Worm (Caenorhabditis elegans): ENCODE measurements around the gene hpo-34.

The hpo-34 gene

ce11 chrX:11546445-11547275, 27.8 kb upstream of the hpo-34 start, which contains the start of gene selt-1.1:
TSS of gene selt-1.1 (minus strand) at chrX:11546495.
- TF ChIP-seq nhr-11 (tag; optimal IDR thresholded peaks at IDR 0.05) (no peak), ceh-2 (tag; optimal IDR thresholded peaks at IDR 0.05) (peak; percentile 5), rnt-1 (tag; optimal IDR thresholded peaks at IDR 0.05) (peak; percentile 43), ceh-9 (tag; optimal IDR thresholded peaks at IDR 0.05) (no peak), ets-4 (tag; optimal IDR thresholded peaks at IDR 0.05) (no peak), hlh-8 (tag; optimal IDR thresholded peaks at IDR 0.05) (no peak), ttx-3 (tag; optimal IDR thresholded peaks at IDR 0.05) (no peak), unc-55 (GFP tag; optimal IDR thresholded peaks at IDR 0.05) (peak; percentile 45), mec-3 (tag; optimal IDR thresholded peaks at IDR 0.05; ENCODE audit: borderline replicate concordance) (no peak), sox-4 (tag; optimal IDR thresholded peaks at IDR 0.05) (no peak), ceh-30 (tag; optimal IDR thresholded peaks at IDR 0.05) (no peak), K09A11.1 (tag; optimal IDR thresholded peaks at IDR 0.05; ENCODE audit: insufficient read depth) (no peak), odd-2 (tag; optimal IDR thresholded peaks at IDR 0.05) (no peak), elt-2 (tag; optimal IDR thresholded peaks at IDR 0.05) (peak; percentile 51), ceh-34 (tag; optimal IDR thresholded peaks at IDR 0.05) (peak; percentile 49), ceh-19 (GFP tag; optimal IDR thresholded peaks at IDR 0.05) (no peak), fkh-10 (GFP tag; optimal IDR thresholded peaks at IDR 0.05) (no peak), pros-1 (tag; optimal IDR thresholded peaks at IDR 0.05) (no peak), hlh-6 (tag; optimal IDR thresholded peaks at IDR 0.05) (no peak), T23F11.4 (GFP tag; optimal IDR thresholded peaks at IDR 0.05) (no peak), F13H6.1 (tag; optimal IDR thresholded peaks at IDR 0.05) (no peak), che-1 (tag; optimal IDR thresholded peaks at IDR 0.05) (no peak), Y22D7AL.16 (tag; optimal IDR thresholded peaks at IDR 0.05) (no peak), pax-1 (tag; optimal IDR thresholded peaks at IDR 0.05) (no peak), fkh-6 (tag; optimal IDR thresholded peaks at IDR 0.05) (no peak), ceh-31 (tag; optimal IDR thresholded peaks at IDR 0.05) (peak; percentile 85), tbx-2 (tag; optimal IDR thresholded peaks at IDR 0.05) (peak; percentile 67), K02D7.2 (tag; optimal IDR thresholded peaks at IDR 0.05) (no peak), unc-3 (GFP tag; conservative IDR thresholded peaks at IDR 0.05) (no peak), unc-3 (tag; optimal IDR thresholded peaks at IDR 0.05) (no peak), ceh-24 (tag; optimal IDR thresholded peaks at IDR 0.05) (no peak), ahr-1 (tag; optimal IDR thresholded peaks at IDR 0.05) (no peak), hlh-30 (tag; optimal IDR thresholded peaks at IDR 0.05; ENCODE audit: insufficient read depth) (peak; percentile 24), nfya-1 (tag; optimal IDR thresholded peaks at IDR 0.05) (peak; percentile 57), sdc-2 (tag; optimal IDR thresholded peaks at IDR 0.05) (no peak), ceh-18 (tag; optimal IDR thresholded peaks at IDR 0.05) (peak; percentile 13), unc-42 (tag; optimal IDR thresholded peaks at IDR 0.05) (no peak), gmeb-2 (tag; optimal IDR thresholded peaks at IDR 0.05) (no peak), ztf-16 (tag; optimal IDR thresholded peaks at IDR 0.05) (no peak), npax-4 (tag; optimal IDR thresholded peaks at IDR 0.05) (no peak), madf-2 (tag; optimal IDR thresholded peaks at IDR 0.05) (peak; percentile 13), fax-1 (tag; optimal IDR thresholded peaks at IDR 0.05) (peak; percentile 32), hlh-13 (GFP tag; optimal IDR thresholded peaks at IDR 0.05) (no peak), eyg-1 (tag; optimal IDR thresholded peaks at IDR 0.05) (peak; percentile 2), hlh-15 (tag; optimal IDR thresholded peaks at IDR 0.05) (no peak), ceh-48 (tag; optimal IDR thresholded peaks at IDR 0.05) (peak; percentile 83), ceh-22 (tag; optimal IDR thresholded peaks at IDR 0.05) (peak; percentile 54), lim-6 (tag; optimal IDR thresholded peaks at IDR 0.05) (no peak), syd-9 (tag; optimal IDR thresholded peaks at IDR 0.05) (peak; percentile 8), pat-9 (tag; optimal IDR thresholded peaks at IDR 0.05) (no peak), elt-4 (tag; optimal IDR thresholded peaks at IDR 0.05) (no peak), unc-86 (tag; optimal IDR thresholded peaks at IDR 0.05) (no peak), ref-2 (tag; optimal IDR thresholded peaks at IDR 0.05) (peak; percentile 64)
